Worm (Caenorhabditis elegans) whole organism, L3 larva: Measurements from ENCODE around the gene F36G9.13.

Source experiments
- aly-2 ChIP-seq: fragments of 150-350 bp; optimal IDR thresholded peaks from 2 replicates; lab custom pipeline; 2014; ENCODE audit warnings: missing biosample characterization, missing genetic modification characterization
- nhr-11 ChIP-seq: fragments of 150-350 bp; optimal IDR thresholded peaks from 2 replicates; lab custom pipeline; 2014; ENCODE audit warnings: missing biosample characterization, missing genetic modification characterization
- nhr-12 ChIP-seq: fragments of 150-350 bp; optimal IDR thresholded peaks from 2 replicates; lab custom pipeline; 2014; ENCODE audit warnings: missing biosample characterization, missing genetic modification characterization
- nhr-237 ChIP-seq: fragments of 150-350 bp; optimal IDR thresholded peaks from 2 replicates; lab custom pipeline; 2014; ENCODE audit warnings: missing biosample characterization, missing genetic modification characterization

DNA sequence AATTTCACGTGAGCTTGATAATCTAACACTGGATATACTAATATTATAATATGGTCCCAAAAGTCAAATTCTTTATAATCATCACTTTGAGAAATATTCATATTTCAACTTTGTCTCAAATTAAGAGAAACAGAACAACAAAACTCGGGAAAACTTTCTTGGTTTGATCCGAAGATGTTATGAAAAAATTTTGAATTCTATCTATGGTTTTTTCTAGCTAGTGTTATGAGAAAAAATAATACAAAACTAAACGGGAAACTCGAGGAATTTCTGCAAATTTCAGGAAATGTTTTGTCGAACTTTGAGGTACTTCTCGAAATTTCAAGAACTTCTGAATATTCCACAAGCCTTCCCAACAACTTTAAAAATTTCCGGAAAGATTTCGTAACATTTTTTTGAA lies 32.2 kb upstream of the F36G9.13 start, which contains the start of gene srw-59:
- no peak for TF ChIP-seq aly-2 (tag; lab: Kevin White, UChicago)
- no peak for TF ChIP-seq nhr-12
- TF ChIP-seq nhr-237: no peak
- no peak for TF ChIP-seq nhr-11 (tag; lab: Kevin White, UChicago)
